Fruit fly (Drosophila melanogaster) whole organism, embryonic: ENCODE measurements around the gene CG4101.

Experiments
- Abd-B ChIP-seq: fragments of 200-800 bp; sonication (Bioruptor generic); optimal IDR thresholded peaks from 2 replicates; lab custom pipeline; 2018; ENCODE audit warnings: missing biosample characterization, mild to moderate bottlenecking, missing genetic modification characterization, moderate library complexity
- B-H2 ChIP-seq: fragments of 200-800 bp; sonication (Bioruptor generic); optimal IDR thresholded peaks from 2 replicates; lab custom pipeline; 2018; ENCODE audit warnings: missing biosample characterization, mild to moderate bottlenecking, missing genetic modification characterization
- CG10147 ChIP-seq: fragments of 200-800 bp; sonication (Bioruptor generic); optimal IDR thresholded peaks from 2 replicates; lab custom pipeline; 2019; ENCODE audit warnings: missing biosample characterization, mild to moderate bottlenecking, missing genetic modification characterization, moderate library complexity
- CG12391 ChIP-seq: fragments of 200-800 bp; sonication (Bioruptor generic); optimal IDR thresholded peaks from 3 replicates; lab custom pipeline; 2018; ENCODE audit warnings: missing biosample characterization, mild to moderate bottlenecking, missing genetic modification characterization, moderate library complexity
- CG12659 ChIP-seq: fragments of 200-800 bp; sonication (Bioruptor generic); optimal IDR thresholded peaks from 3 replicates; lab custom pipeline; 2017; ENCODE audit warnings: mild to moderate bottlenecking, missing biosample characterization, missing genetic modification reagents, missing genetic modification characterization
- CG13424 ChIP-seq: fragments of 200-800 bp; sonication (Bioruptor generic); optimal IDR thresholded peaks from 2 replicates; lab custom pipeline; 2019; ENCODE audit warnings: missing biosample characterization, mild to moderate bottlenecking, missing genetic modification characterization, moderate library complexity
- CG14014 ChIP-seq: fragments of 200-800 bp; sonication (Bioruptor generic); IDR thresholded peaks from 2 replicates; pipeline ENCODE4 v1.3.6; 2022; ENCODE audit warnings: missing biosample characterization, missing genetic modification characterization
- CG15514 ChIP-seq: fragments of 200-800 bp; sonication (Bioruptor generic); optimal IDR thresholded peaks from 3 replicates; lab custom pipeline; 2017; ENCODE audit warnings: missing biosample characterization, missing genetic modification characterization, mild to moderate bottlenecking, moderate library complexity, missing genetic modification reagents
- CG17186 ChIP-seq: fragments of 200-800 bp; sonication (Bioruptor generic); optimal IDR thresholded peaks from 3 replicates; lab custom pipeline; 2017; ENCODE audit warnings: missing biosample characterization, missing genetic modification reagents, missing genetic modification characterization
- CG2120 ChIP-seq: fragments of 200-800 bp; sonication (Bioruptor generic); optimal IDR thresholded peaks from 3 replicates; lab custom pipeline; 2016; ENCODE audit warnings: missing biosample characterization, missing genetic modification characterization
- CG34422 ChIP-seq: fragments of 200-800 bp; sonication (Bioruptor generic); IDR thresholded peaks from 3 replicates; pipeline ENCODE4 v1.3.6; 2022; ENCODE audit warnings: missing biosample characterization, missing genetic modification characterization
- CG3995 ChIP-seq: fragments of 200-800 bp; sonication (Bioruptor generic); optimal IDR thresholded peaks from 3 replicates; lab custom pipeline; 2016; ENCODE audit warnings: missing biosample characterization, missing genetic modification characterization
- CG4617 ChIP-seq: fragments of 200-800 bp; sonication (Bioruptor generic); optimal IDR thresholded peaks from 3 replicates; lab custom pipeline; 2016; ENCODE audit warnings: missing biosample characterization, missing genetic modification characterization, borderline replicate concordance
- CG6791 ChIP-seq: fragments of 200-800 bp; sonication (Bioruptor generic); IDR thresholded peaks from 3 replicates; pipeline ENCODE4 v1.3.6; 2022; ENCODE audit warnings: missing biosample characterization, missing genetic modification characterization; ENCODE audit not compliant: partially characterized antibody
- CG6813 ChIP-seq: fragments of 200-800 bp; sonication (Bioruptor generic); optimal IDR thresholded peaks from 2 replicates; lab custom pipeline; 2017; ENCODE audit warnings: missing biosample characterization, missing genetic modification characterization, mild to moderate bottlenecking, moderate library complexity, missing genetic modification reagents
- CG8290 ChIP-seq, 3 experiments: fragments of 200-800 bp; sonication (Bioruptor generic); optimal IDR thresholded peaks; 2 replicates each; lab custom pipeline; 2016 to 2019; ENCODE audit warnings: missing biosample characterization in 3 of 3, missing genetic modification characterization in 3 of 3, mild to moderate bottlenecking in 2 of 3, moderate library complexity in 1 of 3
- CG8924 ChIP-seq: fragments of 200-800 bp; optimal IDR thresholded peaks from 3 replicates; lab custom pipeline; 2019; ENCODE audit warnings: missing biosample characterization, mild to moderate bottlenecking, missing genetic modification characterization, moderate library complexity
- CTCF ChIP-seq: fragments of 200-800 bp; sonication (Bioruptor generic); optimal IDR thresholded peaks from 2 replicates; lab custom pipeline; 2017; ENCODE audit warnings: missing biosample characterization, mild to moderate bottlenecking, missing genetic modification characterization, moderate library complexity
- CoRest ChIP-seq: fragments of 200-800 bp; sonication (Bioruptor generic); optimal IDR thresholded peaks from 3 replicates; lab custom pipeline; 2018; ENCODE audit warnings: missing biosample characterization, mild to moderate bottlenecking, missing genetic modification characterization, moderate library complexity
- E2f2 ChIP-seq: fragments of 200-800 bp; sonication (Bioruptor generic); IDR thresholded peaks from 2 replicates; pipeline ENCODE4 v1.3.6; 2022; ENCODE audit warnings: missing biosample characterization, missing genetic modification characterization
- Ets65A ChIP-seq: fragments of 200-800 bp; sonication (Bioruptor generic); peaks from one replicate; lab custom pipeline; 2016; ENCODE audit warnings: missing biosample characterization, missing genetic modification characterization
- Ets97D ChIP-seq: fragments of 200-800 bp; sonication (Bioruptor generic); optimal IDR thresholded peaks from 3 replicates; lab custom pipeline; 2016; ENCODE audit warnings: missing biosample characterization, missing genetic modification characterization
- Fer1 ChIP-seq: fragments of 200-800 bp; sonication (Bioruptor generic); optimal IDR thresholded peaks from 2 replicates; lab custom pipeline; 2017; ENCODE audit warnings: missing biosample characterization, mild to moderate bottlenecking, missing genetic modification characterization
- Hand ChIP-seq: fragments of 200-800 bp; sonication (Bioruptor generic); optimal IDR thresholded peaks from 2 replicates; lab custom pipeline; 2017; ENCODE audit warnings: mild to moderate bottlenecking, missing biosample characterization, missing genetic modification reagents, missing genetic modification characterization
- Hmr ChIP-seq: fragments of 200-800 bp; sonication (Bioruptor generic); optimal IDR thresholded peaks from 3 replicates; lab custom pipeline; 2017; ENCODE audit warnings: mild to moderate bottlenecking, missing biosample characterization, missing genetic modification reagents, missing genetic modification characterization
- Lhr ChIP-seq: fragments of 200-800 bp; sonication (Bioruptor generic); optimal IDR thresholded peaks from 3 replicates; lab custom pipeline; 2017; ENCODE audit warnings: mild to moderate bottlenecking, missing biosample characterization, missing genetic modification reagents, missing genetic modification characterization
- MESR4 ChIP-seq: fragments of 200-800 bp; sonication (Bioruptor generic); optimal IDR thresholded peaks from 2 replicates; lab custom pipeline; 2018; ENCODE audit warnings: missing biosample characterization, mild to moderate bottlenecking, missing genetic modification characterization, moderate library complexity
- Mes4 ChIP-seq: fragments of 200-800 bp; sonication (Bioruptor generic); optimal IDR thresholded peaks from 2 replicates; lab custom pipeline; 2016; ENCODE audit warnings: missing biosample characterization, missing genetic modification characterization
- Myb ChIP-seq: fragments of 200-800 bp; sonication (Bioruptor generic); optimal IDR thresholded peaks from 2 replicates; lab custom pipeline; 2016; ENCODE audit warnings: missing biosample characterization, missing genetic modification characterization
- NC2α ChIP-seq: fragments of 200-800 bp; sonication (Bioruptor generic); optimal IDR thresholded peaks from 2 replicates; lab custom pipeline; 2016; ENCODE audit warnings: missing biosample characterization, missing genetic modification characterization
- NC2β ChIP-seq: fragments of 200-800 bp; sonication (Bioruptor generic); optimal IDR thresholded peaks from 2 replicates; lab custom pipeline; 2016; ENCODE audit warnings: missing biosample characterization, missing genetic modification characterization
- NfI ChIP-seq: fragments of 200-800 bp; sonication (Bioruptor generic); optimal IDR thresholded peaks from 3 replicates; lab custom pipeline; 2018; ENCODE audit warnings: missing biosample characterization, mild to moderate bottlenecking, missing genetic modification characterization, moderate library complexity
- Opbp ChIP-seq: fragments of 200-800 bp; sonication (Bioruptor generic); IDR thresholded peaks from 3 replicates; pipeline ENCODE4 v1.3.6; 2022; ENCODE audit warnings: missing biosample characterization, missing genetic modification characterization; ENCODE audit not compliant: partially characterized antibody
- PHDP ChIP-seq: fragments of 200-800 bp; sonication (Bioruptor generic); optimal IDR thresholded peaks from 3 replicates; lab custom pipeline; 2018; ENCODE audit warnings: missing biosample characterization, mild to moderate bottlenecking, missing genetic modification characterization, moderate library complexity
- Pdp1 ChIP-seq, 2 experiments: fragments of 200-800 bp; sonication (Bioruptor generic); optimal IDR thresholded peaks; 3 replicates each; lab custom pipeline; 2016; ENCODE audit warnings: missing biosample characterization in 2 of 2, missing genetic modification characterization in 2 of 2, mild to moderate bottlenecking in 1 of 2, moderate library complexity in 1 of 2
- Rfx ChIP-seq: fragments of 200-800 bp; sonication (Bioruptor generic); IDR thresholded peaks from 2 replicates; pipeline ENCODE4 v1.3.6; 2022; ENCODE audit warnings: missing biosample characterization, missing genetic modification characterization
- Rx ChIP-seq: fragments of 200-800 bp; sonication (Bioruptor generic); IDR thresholded peaks from 2 replicates; pipeline ENCODE4 v1.3.6; 2022; ENCODE audit warnings: missing biosample characterization, missing genetic modification characterization
- Sry-δ ChIP-seq: fragments of 200-800 bp; sonication (Bioruptor generic); optimal IDR thresholded peaks from 2 replicates; lab custom pipeline; 2016; ENCODE audit warnings: missing biosample characterization, missing genetic modification characterization
- Stat92E ChIP-seq, 3 experiments: fragments of >200 bp in 2 of 3; fragments of 200-800 bp in 1 of 3; sonication (Bioruptor generic) in 1 of 3; optimal IDR thresholded peaks; 2 replicates each; lab custom pipeline; 2017 to 2019; ENCODE audit warnings: missing biosample characterization in 3 of 3, missing genetic modification characterization in 3 of 3, mild to moderate bottlenecking in 1 of 3, moderate library complexity in 1 of 3
- da ChIP-seq: fragments of 200-800 bp; sonication (Bioruptor generic); optimal IDR thresholded peaks from 2 replicates; lab custom pipeline; 2016; ENCODE audit warnings: missing biosample characterization, missing genetic modification characterization
- eve ChIP-seq, 2 experiments: fragments of >200 bp; optimal IDR thresholded peaks; 2 replicates each; lab custom pipeline; 2017; ENCODE audit warnings: missing biosample characterization in 2 of 2, missing genetic modification characterization in 2 of 2
- nerfin-1 ChIP-seq: fragments of 200-800 bp; sonication (Bioruptor generic); optimal IDR thresholded peaks from 3 replicates; lab custom pipeline; 2019; ENCODE audit warnings: missing biosample characterization, mild to moderate bottlenecking, missing genetic modification characterization, moderate library complexity
- nom ChIP-seq: fragments of 200-800 bp; sonication (Bioruptor generic); optimal IDR thresholded peaks from 2 replicates; lab custom pipeline; 2017; ENCODE audit warnings: missing biosample characterization, missing genetic modification characterization, mild to moderate bottlenecking, moderate library complexity, missing genetic modification reagents
- pzg ChIP-seq: fragments of 200-800 bp; sonication (Bioruptor generic); optimal IDR thresholded peaks from 3 replicates; lab custom pipeline; 2018; ENCODE audit warnings: missing biosample characterization, mild to moderate bottlenecking, missing genetic modification characterization, moderate library complexity
- row ChIP-seq: fragments of 200-800 bp; sonication (Bioruptor generic); IDR thresholded peaks from 3 replicates; pipeline ENCODE4 v1.3.6; 2022; ENCODE audit warnings: missing biosample characterization, missing genetic modification characterization
- sens ChIP-seq: fragments of 200-800 bp; sonication (Bioruptor generic); peaks from one replicate; lab custom pipeline; 2016; ENCODE audit warnings: missing biosample characterization, missing genetic modification characterization
- sna ChIP-seq: fragments of 200-800 bp; sonication (Bioruptor generic); IDR thresholded peaks from 2 replicates; pipeline ENCODE4 v1.3.6; 2022; ENCODE audit warnings: missing biosample characterization, missing genetic modification characterization; ENCODE audit not compliant: partially characterized antibody
- tll ChIP-seq, 2 experiments: fragments of 200-800 bp in 1 of 2; fragments of >200 bp in 1 of 2; sonication (Bioruptor generic) in 1 of 2; optimal IDR thresholded peaks; 2 replicates each; lab custom pipeline; 2017 to 2019; ENCODE audit warnings: missing biosample characterization in 2 of 2, missing genetic modification characterization in 2 of 2, mild to moderate bottlenecking in 1 of 2, moderate library complexity in 1 of 2

CG4101 gene

dm6 chr3L:16584074-16584578, 28.2 kb upstream of the CG4101 start, which contains the start of gene UQCR-C2:
TSS of gene UQCR-C2 (plus strand) at chr3L:16584124.
- TF ChIP-seq eve (GFP tag; optimal IDR thresholded peaks at IDR 0.05; lab: Kevin White, UChicago), result no peak
- TF ChIP-seq CG4617 (GFP tag; lab: Kevin White, UChicago), result peak; percentile 89
- peak; percentile 36 for TF ChIP-seq nom (GFP tag; lab: Kevin White, UChicago)
- peak; percentile 40 for TF ChIP-seq CoRest (tag; lab: Kevin White, UChicago)
- peak; percentile 60 for TF ChIP-seq CG12659 (GFP tag; lab: Kevin White, UChicago)
- TF ChIP-seq B-H2 (GFP tag; lab: Kevin White, UChicago), result peak; percentile 71
- TF ChIP-seq CG8290 (GFP tag; optimal IDR thresholded peaks at IDR 0.05; lab: Kevin White, UChicago), result peak; percentile 44
- peak in 1 of 2 experiments; percentile 61 for TF ChIP-seq CG8290 (tag; optimal IDR thresholded peaks at IDR 0.05; lab: Kevin White, UChicago)
- peak; percentile 44; the same call in 1 of the 2 replicates for TF ChIP-seq sna (GFP tag; lab: Robert Waterston, UW)
- peak; percentile 8 for TF ChIP-seq NfI (GFP tag; lab: Kevin White, UChicago)
- TF ChIP-seq CG8924 (tag; lab: Kevin White, UChicago), result peak; percentile 36
- no peak for TF ChIP-seq CG34422 (GFP tag; lab: Robert Waterston, UW)
- peak; percentile 70 for TF ChIP-seq Myb (GFP tag; lab: Kevin White, UChicago)
- TF ChIP-seq CG6791 (GFP tag; lab: Robert Waterston, UW), result peak; percentile 19; the same call in 1 of the 3 replicates
- peak; percentile 42; the same call in 1 of the 3 replicates for TF ChIP-seq Opbp (GFP tag; lab: Robert Waterston, UW)
- peak; percentile 19; the same call in 1 of the 2 replicates for TF ChIP-seq CG14014
- TF ChIP-seq sens (GFP tag; lab: Kevin White, UChicago), result peak; percentile 61
- no peak for TF ChIP-seq da (GFP tag; lab: Kevin White, UChicago)
- peak; percentile 25 for TF ChIP-seq CTCF
- peak; percentile 76 for TF ChIP-seq CG15514 (GFP tag; lab: Kevin White, UChicago)
- peak in 1 of 3 experiments; percentile 52 for TF ChIP-seq Stat92E (GFP tag; optimal IDR thresholded peaks at IDR 0.05; lab: Kevin White, UChicago)
- TF ChIP-seq Pdp1 (GFP tag; optimal IDR thresholded peaks at IDR 0.05; lab: Kevin White, UChicago), result peak in 1 of 2 experiments; percentile 98
- no peak for TF ChIP-seq Rx (GFP tag; lab: Robert Waterston, UW)
- TF ChIP-seq CG3995 (GFP tag; lab: Kevin White, UChicago), result peak; percentile 100
- peak; percentile 87 for TF ChIP-seq Ets65A
- peak; percentile 65 for TF ChIP-seq Abd-B (GFP tag; lab: Kevin White, UChicago)
- TF ChIP-seq NC2β (GFP tag; lab: Kevin White, UChicago), result peak; percentile 58
- peak; percentile 92 for TF ChIP-seq row (GFP tag; lab: Robert Waterston, UW)
- TF ChIP-seq PHDP (tag; lab: Kevin White, UChicago), result peak; percentile 40
- peak; percentile 42 for TF ChIP-seq Fer1 (GFP tag; lab: Kevin White, UChicago)
- TF ChIP-seq NC2α (GFP tag; lab: Kevin White, UChicago), result no peak
- peak; percentile 77 for TF ChIP-seq CG17186 (GFP tag; lab: Kevin White, UChicago)
- TF ChIP-seq nerfin-1 (tag; lab: Kevin White, UChicago), result peak; percentile 20
- peak; percentile 19 for TF ChIP-seq CG10147 (GFP tag; lab: Kevin White, UChicago)
- peak; percentile 93 for TF ChIP-seq pzg (GFP tag; lab: Kevin White, UChicago)
- peak; percentile 63 for TF ChIP-seq E2f2 (GFP tag; lab: Robert Waterston, UW)
- peak; percentile 49 for TF ChIP-seq Rfx
- peak; percentile 96 for TF ChIP-seq MESR4 (GFP tag; lab: Kevin White, UChicago)
- TF ChIP-seq tll (GFP tag; optimal IDR thresholded peaks at IDR 0.05; lab: Kevin White, UChicago), result peak in 1 of 2 experiments; percentile 51
- TF ChIP-seq CG13424, result peak; percentile 14
- peak; percentile 60 for TF ChIP-seq Ets97D (GFP tag; lab: Kevin White, UChicago)
- peak; percentile 35 for TF ChIP-seq CG12391 (tag; lab: Kevin White, UChicago)
- no peak for TF ChIP-seq CG6813
- peak; percentile 67 for TF ChIP-seq Sry-δ
- TF ChIP-seq Hmr (GFP tag; lab: Kevin White, UChicago), result peak; percentile 8
- peak; percentile 28 for TF ChIP-seq CG2120 (GFP tag; lab: Kevin White, UChicago)
- peak; percentile 3 for TF ChIP-seq Hand (GFP tag; lab: Kevin White, UChicago)
- TF ChIP-seq Lhr (GFP tag; lab: Kevin White, UChicago), result peak; percentile 51
- TF ChIP-seq Mes4 (GFP tag; lab: Kevin White, UChicago), result no peak
